Worm (Caenorhabditis elegans) whole organism, mixed stage, embryonic: ENCODE measurements around the gene C51E3.6.

Experiments
- M03D4.4 ChIP-seq: sonication (generic microtip); optimal IDR thresholded peaks from 2 replicates; lab custom pipeline; 2017; ENCODE audit warnings: mild to moderate bottlenecking, missing genetic modification characterization, missing compliant biosample characterization
- bed-3 ChIP-seq: fragments of 200-800 bp; sonication (Bioruptor generic); optimal IDR thresholded peaks from 3 replicates; lab custom pipeline; 2018; ENCODE audit warnings: mild to moderate bottlenecking, missing genetic modification characterization, moderate library complexity, missing compliant biosample characterization
- ceh-39 ChIP-seq: fragments of 150-350 bp; optimal IDR thresholded peaks from 2 replicates; lab custom pipeline; 2014; ENCODE audit warnings: missing biosample characterization, missing genetic modification characterization
- ceh-43 ChIP-seq: fragments of 200-800 bp; sonication (Bioruptor generic); optimal IDR thresholded peaks from 2 replicates; lab custom pipeline; 2018; ENCODE audit warnings: mild to moderate bottlenecking, missing genetic modification characterization, moderate library complexity, missing compliant biosample characterization
- ceh-83 ChIP-seq: fragments of 200-800 bp; sonication (Bioruptor generic); optimal IDR thresholded peaks from 2 replicates; lab custom pipeline; 2018; ENCODE audit warnings: mild to moderate bottlenecking, missing genetic modification characterization, missing compliant biosample characterization
- ces-1 ChIP-seq: fragments of 150-350 bp; optimal IDR thresholded peaks from 2 replicates; lab custom pipeline; 2014; ENCODE audit warnings: missing biosample characterization, missing genetic modification reagents, missing genetic modification characterization
- drap-1 ChIP-seq: fragments of 200-800 bp; sonication (Bioruptor generic); optimal IDR thresholded peaks from 3 replicates; lab custom pipeline; 2018; ENCODE audit warnings: mild to moderate bottlenecking, missing genetic modification characterization, missing compliant biosample characterization
- elt-1 ChIP-seq: sonication (generic microtip); optimal IDR thresholded peaks from 2 replicates; lab custom pipeline; 2017; ENCODE audit warnings: missing genetic modification characterization, mild to moderate bottlenecking, missing compliant biosample characterization, antibody characterized with exemption, moderate library complexity, borderline replicate concordance; ENCODE audit not compliant: insufficient read depth
- elt-3 ChIP-seq: fragments of 150-350 bp; optimal IDR thresholded peaks from 2 replicates; lab custom pipeline; 2014; ENCODE audit warnings: missing biosample characterization, missing genetic modification characterization
- flh-1 ChIP-seq: fragments of 200-800 bp; sonication (Bioruptor generic); optimal IDR thresholded peaks from 2 replicates; lab custom pipeline; 2018; ENCODE audit warnings: mild to moderate bottlenecking, missing genetic modification characterization, moderate library complexity, missing compliant biosample characterization
- ham-2 ChIP-seq: fragments of 200-800 bp; sonication (Bioruptor generic); optimal IDR thresholded peaks from 2 replicates; lab custom pipeline; 2018; ENCODE audit warnings: mild to moderate bottlenecking, missing genetic modification characterization, missing compliant biosample characterization
- hlh-1 ChIP-seq: fragments of 150-350 bp; optimal IDR thresholded peaks from 2 replicates; lab custom pipeline; 2014; ENCODE audit warnings: missing biosample characterization, missing genetic modification reagents, missing genetic modification characterization
- lin-13 ChIP-seq: fragments of 150-350 bp; optimal IDR thresholded peaks from 2 replicates; lab custom pipeline; 2014; ENCODE audit warnings: missing biosample characterization, missing genetic modification characterization
- lin-32 ChIP-seq: fragments of 200-800 bp; sonication (Bioruptor generic); optimal IDR thresholded peaks from 2 replicates; lab custom pipeline; 2018; ENCODE audit warnings: mild to moderate bottlenecking, missing genetic modification characterization, missing compliant biosample characterization
- lsy-2 ChIP-seq: fragments of 150-350 bp; optimal IDR thresholded peaks from 2 replicates; lab custom pipeline; 2014; ENCODE audit warnings: missing biosample characterization, missing genetic modification characterization
- mls-2 ChIP-seq: sonication (generic microtip); optimal IDR thresholded peaks from 2 replicates; lab custom pipeline; 2016; ENCODE audit warnings: mild to moderate bottlenecking, missing genetic modification characterization, moderate library complexity, missing compliant biosample characterization
- nhr-12 ChIP-seq: fragments of 150-350 bp; optimal IDR thresholded peaks from 2 replicates; lab custom pipeline; 2014; ENCODE audit warnings: missing biosample characterization, missing genetic modification characterization
- nhr-2 ChIP-seq: fragments of 150-350 bp; optimal IDR thresholded peaks from 2 replicates; lab custom pipeline; 2014; ENCODE audit warnings: missing biosample characterization, missing genetic modification characterization
- nhr-237 ChIP-seq: fragments of 150-350 bp; optimal IDR thresholded peaks from 2 replicates; lab custom pipeline; 2014; ENCODE audit warnings: missing biosample characterization, missing genetic modification characterization
- nhr-28 ChIP-seq: fragments of 150-350 bp; optimal IDR thresholded peaks from 2 replicates; lab custom pipeline; 2014; ENCODE audit warnings: missing biosample characterization, missing genetic modification characterization
- pha-4 ChIP-seq: fragments of 150-350 bp; optimal IDR thresholded peaks from 2 replicates; lab custom pipeline; 2018; ENCODE audit warnings: missing biosample characterization, missing genetic modification reagents, missing genetic modification characterization
- sem-2 ChIP-seq: fragments of 200-800 bp; sonication (Bioruptor generic); optimal IDR thresholded peaks from 2 replicates; lab custom pipeline; 2018; ENCODE audit warnings: mild to moderate bottlenecking, missing genetic modification characterization, missing compliant biosample characterization
- snpc-4 ChIP-seq: fragments of 150-350 bp; optimal IDR thresholded peaks from 2 replicates; lab custom pipeline; 2014; ENCODE audit warnings: missing biosample characterization, missing genetic modification characterization
- sptf-1 ChIP-seq: sonication (generic microtip); optimal IDR thresholded peaks from 2 replicates; lab custom pipeline; 2017; ENCODE audit warnings: mild to moderate bottlenecking, missing genetic modification characterization, moderate library complexity, missing compliant biosample characterization
- tbx-8 ChIP-seq: fragments of 200-800 bp; sonication (Bioruptor generic); optimal IDR thresholded peaks from 2 replicates; lab custom pipeline; 2018; ENCODE audit warnings: mild to moderate bottlenecking, missing genetic modification characterization, moderate library complexity, missing compliant biosample characterization
- unc-39 ChIP-seq: fragments of 150-350 bp; optimal IDR thresholded peaks from 2 replicates; lab custom pipeline; 2014; ENCODE audit warnings: missing biosample characterization, missing genetic modification characterization
- unc-62 ChIP-seq: fragments of 150-350 bp; optimal IDR thresholded peaks from 2 replicates; lab custom pipeline; 2014; ENCODE audit warnings: missing biosample characterization, missing genetic modification reagents, missing genetic modification characterization
- zip-8 ChIP-seq: fragments of 150-350 bp; optimal IDR thresholded peaks from 2 replicates; lab custom pipeline; 2014; ENCODE audit warnings: missing biosample characterization, missing genetic modification characterization
- ztf-11 ChIP-seq: fragments of 150-350 bp; optimal IDR thresholded peaks from 2 replicates; lab custom pipeline; 2014; ENCODE audit warnings: missing biosample characterization, missing genetic modification characterization

Gene C51E3.6

DNA sequence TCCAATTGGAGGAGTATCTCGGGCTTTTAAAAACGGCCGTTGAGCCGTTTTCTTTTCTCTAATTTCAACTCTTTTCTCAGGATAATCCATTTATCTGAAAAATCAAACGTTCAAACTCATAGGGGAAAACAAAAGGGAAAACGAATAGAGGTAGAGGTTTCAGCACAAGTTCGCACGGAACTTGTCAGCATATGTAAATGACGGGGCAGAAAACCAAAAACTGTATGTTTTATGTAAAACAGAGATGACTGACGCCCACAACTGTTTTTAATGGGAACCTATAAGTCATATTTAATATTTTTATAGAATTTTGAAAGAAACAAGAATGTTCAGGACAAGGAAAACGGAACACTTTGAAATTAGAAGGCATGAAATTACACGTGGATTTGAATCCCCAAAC is at the start of gene C51E3.6:
TSS of gene C51E3.6 (minus strand) at position 101 of the 400 bp plus-strand sequence.
- TF ChIP-seq ceh-39 (tag; lab: Kevin White, UChicago) (no peak), bed-3 (no peak), elt-1 (tag; lab: Kevin White, UChicago) (no peak), drap-1 (no peak), ham-2 (no peak), nhr-237 (tag; lab: Kevin White, UChicago) (no peak), sem-2 (GFP tag; lab: Kevin White, UChicago) (no peak), ceh-43 (GFP tag; lab: Kevin White, UChicago) (no peak), lin-32 (GFP tag; lab: Kevin White, UChicago) (no peak), zip-8 (tag; lab: Kevin White, UChicago) (no peak), flh-1 (GFP tag; lab: Kevin White, UChicago) (no peak), lin-13 (tag; lab: Kevin White, UChicago) (no peak), pha-4 (tag; lab: Kevin White, UChicago) (no peak), sptf-1 (tag; lab: Kevin White, UChicago) (no peak), ztf-11 (tag; lab: Kevin White, UChicago) (no peak), hlh-1 (no peak), nhr-12 (tag; lab: Kevin White, UChicago) (no peak), unc-39 (no peak)

ce11 chrV:10212627-10213026 is 46.4 kb upstream of the C51E3.6 start, which contains the start of gene hpo-40:
hpo-40 (plus strand) TSS chrV:10212927.
- TF ChIP-seq ceh-83 (GFP tag; lab: Kevin White, UChicago) (no peak), unc-39 (no peak), M03D4.4 (tag; lab: Kevin White, UChicago) (no peak), sem-2 (GFP tag; lab: Kevin White, UChicago) (no peak), elt-1 (tag; lab: Kevin White, UChicago) (no peak), ztf-11 (tag; lab: Kevin White, UChicago) (no peak), nhr-28 (tag; lab: Kevin White, UChicago) (no peak), flh-1 (GFP tag; lab: Kevin White, UChicago) (no peak), hlh-1 (no peak), tbx-8 (no peak), nhr-12 (tag; lab: Kevin White, UChicago) (no peak), nhr-237 (tag; lab: Kevin White, UChicago) (no peak), sptf-1 (tag; lab: Kevin White, UChicago) (no peak), snpc-4 (tag; lab: Kevin White, UChicago) (no peak)

DNA sequence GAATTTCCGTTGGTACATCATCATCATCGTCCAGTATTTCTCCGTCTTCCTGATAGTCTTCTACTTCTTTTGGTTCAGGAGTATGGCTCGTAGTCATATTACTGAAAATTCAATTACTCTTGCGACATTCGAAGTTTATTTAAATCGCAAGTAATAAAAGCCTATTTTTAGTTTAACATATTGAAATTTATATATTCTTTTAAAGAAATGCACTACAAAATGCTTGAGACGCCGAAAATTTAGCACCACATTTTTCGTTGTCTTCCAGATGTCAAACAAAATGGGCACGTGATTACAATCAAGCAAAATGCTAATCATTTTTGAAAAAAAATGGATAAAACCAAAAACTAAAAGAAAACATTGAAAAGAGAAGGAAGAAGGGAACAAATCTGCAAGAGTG is 45.8 kb upstream of the C51E3.6 start, which contains the start of gene zhit-3:
TSS of gene zhit-3 (minus strand) at position 101 of the 400 bp plus-strand sequence.
- TF ChIP-seq unc-62 (GFP tag; lab: Kevin White, UChicago) (no peak), mls-2 (no peak)

DNA sequence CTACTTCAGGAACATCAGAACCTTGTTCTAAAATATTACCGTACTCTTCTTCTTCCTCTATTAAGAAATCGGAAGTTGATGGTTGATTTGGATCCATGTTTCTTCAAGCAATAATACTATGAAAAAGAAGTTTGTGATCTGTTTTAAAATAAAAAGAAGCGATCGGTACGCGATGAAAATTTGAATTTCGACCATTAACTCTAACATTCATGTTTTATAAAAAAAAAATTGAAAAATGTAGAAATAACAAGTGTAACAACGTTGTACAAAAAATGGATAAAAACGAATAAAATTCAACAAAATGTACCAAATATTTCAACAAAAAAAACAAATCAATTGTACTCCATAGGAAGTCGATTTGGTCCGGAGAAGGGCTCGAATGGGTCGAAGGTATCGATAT is 44.0 kb upstream of the C51E3.6 start, which contains the start of gene tftc-3:
TSS of gene tftc-3 (minus strand) at position 101 of the 400 bp plus-strand sequence.
- no peak for TF ChIP-seq zip-8 (tag; lab: Kevin White, UChicago)
- no peak for TF ChIP-seq sptf-1 (tag; lab: Kevin White, UChicago)
- no peak for TF ChIP-seq ceh-83 (GFP tag; lab: Kevin White, UChicago)
- TF ChIP-seq lsy-2 (tag; lab: Kevin White, UChicago), result no peak
- no peak for TF ChIP-seq nhr-28 (tag; lab: Kevin White, UChicago)
- TF ChIP-seq pha-4 (tag; lab: Kevin White, UChicago), result no peak
- TF ChIP-seq nhr-2 (tag; lab: Kevin White, UChicago), result no peak

- TF ChIP-seq M03D4.4 (tag; lab: Kevin White, UChicago) (no peak), nhr-2 (tag; lab: Kevin White, UChicago) (no peak), sptf-1 (tag; lab: Kevin White, UChicago) (no peak), unc-39 (no peak), hlh-1 (no peak), ces-1 (GFP tag; lab: Kevin White, UChicago) (no peak), nhr-28 (tag; lab: Kevin White, UChicago) (no peak)
- TF ChIP-seq, all 35 proteins: peak for 0
These were observed 40.2 kb upstream of the C51E3.6 start, which contains the start of gene rpc-25 for ce11 chrV:10206502-10206901. rpc-25 (minus strand) TSS chrV:10206602.

ce11 chrV:10205483-10205882 is 39.2 kb upstream of the C51E3.6 start, which contains the start of gene ZK856.16:
ZK856.16 (minus strand) TSS chrV:10205583.
- no peak for TF ChIP-seq ceh-83 (GFP tag; lab: Kevin White, UChicago)
- no peak for TF ChIP-seq elt-3 (tag; lab: Kevin White, UChicago)
- TF ChIP-seq unc-62 (GFP tag; lab: Kevin White, UChicago), result no peak
- no peak for TF ChIP-seq ceh-43 (GFP tag; lab: Kevin White, UChicago)
- TF ChIP-seq bed-3, result no peak
